Fruit fly (Drosophila melanogaster): ENCODE measurements around the gene Kaz.

Kaz gene

DNA sequence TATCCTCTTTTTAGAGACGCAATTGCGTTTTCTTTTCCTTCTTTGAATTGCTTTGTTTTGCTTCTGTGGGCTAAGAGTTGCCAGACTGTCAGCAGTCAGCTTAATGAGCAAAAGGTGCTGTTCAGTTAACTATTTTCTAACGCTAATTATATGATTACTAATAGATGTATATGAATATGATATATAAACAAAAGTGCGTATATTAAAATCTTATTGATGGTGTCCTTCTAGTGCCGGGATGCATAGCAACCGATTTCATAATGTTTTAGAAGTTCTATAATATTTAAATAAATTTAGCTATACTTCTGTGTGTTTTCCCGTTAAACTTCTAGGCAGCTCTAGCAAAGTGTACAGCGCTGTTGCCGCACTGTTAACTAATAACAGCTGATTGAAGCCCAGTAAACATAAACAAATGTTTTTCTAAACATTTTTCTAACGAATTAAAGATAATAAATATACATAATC is at the start of gene Kaz, which contains the start of gene CG43273:
TSS of gene Kaz (minus strand) at position 73 of the 465 bp plus-strand sequence.
TSS of gene CG43273 (plus strand) at position 415 of the 465 bp plus-strand sequence.
- no peak for TF ChIP-seq CG11294 (GFP tag; IDR thresholded peaks at IDR 0.05)
- TF ChIP-seq CG11762 (GFP tag; optimal IDR thresholded peaks at IDR 0.05; ENCODE audit: insufficient read depth), result no peak
- no peak for TF ChIP-seq fd85E (GFP tag; optimal IDR thresholded peaks at IDR 0.05)
- TF ChIP-seq CG6163 (GFP tag; IDR thresholded peaks at IDR 0.05), result no peak; the same call in 1 of the 3 replicates
- TF ChIP-seq vri (GFP tag; optimal IDR thresholded peaks at IDR 0.05), result no peak
- no peak for TF ChIP-seq pdm3 (GFP tag; optimal IDR thresholded peaks at IDR 0.05)
- no peak for TF ChIP-seq CG4318 (GFP tag; optimal IDR thresholded peaks at IDR 0.05)
- peak; percentile 24 for TF ChIP-seq Sox15 (GFP tag; optimal IDR thresholded peaks at IDR 0.05)
- no peak for TF ChIP-seq salr (GFP tag; optimal IDR thresholded peaks at IDR 0.05)
- no peak for TF ChIP-seq OdsH (GFP tag; optimal IDR thresholded peaks at IDR 0.05)
- TF ChIP-seq Eip93F (GFP tag; optimal IDR thresholded peaks at IDR 0.05), result no peak
- no peak for TF ChIP-seq Met (GFP tag; optimal IDR thresholded peaks at IDR 0.05)
- no peak for TF ChIP-seq eg (GFP tag; IDR thresholded peaks at IDR 0.05)
- no peak for TF ChIP-seq Sox102F (GFP tag; optimal IDR thresholded peaks at IDR 0.05)
- TF ChIP-seq CG32006 (GFP tag; optimal IDR thresholded peaks at IDR 0.05), result no peak
- TF ChIP-seq CG3032 (tag; optimal IDR thresholded peaks at IDR 0.05), result no peak
- no peak for TF ChIP-seq Lpt (GFP tag; optimal IDR thresholded peaks at IDR 0.05)
- TF ChIP-seq acj6 (GFP tag; optimal IDR thresholded peaks at IDR 0.05), result peak; percentile 64
- no peak for TF ChIP-seq CG3919 (GFP tag; optimal IDR thresholded peaks at IDR 0.05)
- no peak for TF ChIP-seq achi (GFP tag; optimal IDR thresholded peaks at IDR 0.05)
- TF ChIP-seq fd59A (GFP tag; optimal IDR thresholded peaks at IDR 0.05), result peak; percentile 6
- peak; percentile 35 for TF ChIP-seq CG34406 (GFP tag; optimal IDR thresholded peaks at IDR 0.05)
- TF ChIP-seq Hr39 (GFP tag; optimal IDR thresholded peaks at IDR 0.05), result peak; percentile 26
- TF ChIP-seq lz (GFP tag; optimal IDR thresholded peaks at IDR 0.05), result peak; percentile 60
- no peak for TF ChIP-seq CG6808 (GFP tag; optimal IDR thresholded peaks at IDR 0.05)
- TF ChIP-seq CG11902 (GFP tag; optimal IDR thresholded peaks at IDR 0.05), result peak; percentile 19
- peak; percentile 67 for TF ChIP-seq Hr4 (GFP tag; optimal IDR thresholded peaks at IDR 0.05)
- no peak for TF ChIP-seq CG31627 (GFP tag; optimal IDR thresholded peaks at IDR 0.05)
- no peak for TF ChIP-seq Gug (GFP tag; IDR thresholded peaks at IDR 0.05)
- peak; percentile 61 for TF ChIP-seq Smox (GFP tag; optimal IDR thresholded peaks at IDR 0.05)
- TF ChIP-seq Eip78C (GFP tag), result peak; percentile 89
- TF ChIP-seq CG10631 (GFP tag; optimal IDR thresholded peaks at IDR 0.05), result peak; percentile 66
- TF ChIP-seq CG1621 (tag; optimal IDR thresholded peaks at IDR 0.05), result no peak
- no peak for TF ChIP-seq CG6854 (GFP tag; optimal IDR thresholded peaks at IDR 0.05)
- no peak for TF ChIP-seq fkh (GFP tag; optimal IDR thresholded peaks at IDR 0.05)
- TF ChIP-seq Blimp-1 (GFP tag; optimal IDR thresholded peaks at IDR 0.05), result no peak
- no peak for TF ChIP-seq CG6276 (GFP tag; optimal IDR thresholded peaks at IDR 0.05)
- no peak for TF ChIP-seq CG10669 (GFP tag; optimal IDR thresholded peaks at IDR 0.05)
- peak; percentile 74 for TF ChIP-seq Sox14 (GFP tag; optimal IDR thresholded peaks at IDR 0.05)
- no peak for TF ChIP-seq Eip75B (GFP tag; optimal IDR thresholded peaks at IDR 0.05)
- peak; percentile 68 for TF ChIP-seq svp (GFP tag)
- TF ChIP-seq CG8632 (GFP tag; optimal IDR thresholded peaks at IDR 0.05), result peak; percentile 4
- no peak for TF ChIP-seq dac (GFP tag; optimal IDR thresholded peaks at IDR 0.05)
- TF ChIP-seq CG7368 (GFP tag; optimal IDR thresholded peaks at IDR 0.05), result no peak
- peak; percentile 30 for TF ChIP-seq topi (GFP tag; optimal IDR thresholded peaks at IDR 0.05)
- TF ChIP-seq CG8319 (GFP tag; optimal IDR thresholded peaks at IDR 0.05), result no peak
- TF ChIP-seq cyc (GFP tag; optimal IDR thresholded peaks at IDR 0.05), result no peak
- TF ChIP-seq dsx (GFP tag; optimal IDR thresholded peaks at IDR 0.05; ENCODE audit: poor library complexity, severe bottlenecking), result no peak
- TF ChIP-seq Ets96B (tag; optimal IDR thresholded peaks at IDR 0.05), result no peak
- TF ChIP-seq CG15336 (GFP tag; IDR thresholded peaks at IDR 0.05), result no peak
- TF ChIP-seq esn (GFP tag; optimal IDR thresholded peaks at IDR 0.05), result no peak
- no peak for TF ChIP-seq Hr38 (GFP tag; optimal IDR thresholded peaks at IDR 0.05)
- TF ChIP-seq CG16779 (tag; optimal IDR thresholded peaks at IDR 0.05), result no peak
